Fruit fly (Drosophila melanogaster) Kc167 (cell line): ENCODE results near the gene Eig71Ej.

Source experiments
- h ChIP-seq: fragments of >200 bp; optimal IDR thresholded peaks from 3 replicates; lab custom pipeline; 2018; ENCODE audit warnings: missing external identifiers
- psq ChIP-seq: fragments of >200 bp; optimal IDR thresholded peaks from 2 replicates; lab custom pipeline; 2017; ENCODE audit warnings: missing external identifiers

DNA sequence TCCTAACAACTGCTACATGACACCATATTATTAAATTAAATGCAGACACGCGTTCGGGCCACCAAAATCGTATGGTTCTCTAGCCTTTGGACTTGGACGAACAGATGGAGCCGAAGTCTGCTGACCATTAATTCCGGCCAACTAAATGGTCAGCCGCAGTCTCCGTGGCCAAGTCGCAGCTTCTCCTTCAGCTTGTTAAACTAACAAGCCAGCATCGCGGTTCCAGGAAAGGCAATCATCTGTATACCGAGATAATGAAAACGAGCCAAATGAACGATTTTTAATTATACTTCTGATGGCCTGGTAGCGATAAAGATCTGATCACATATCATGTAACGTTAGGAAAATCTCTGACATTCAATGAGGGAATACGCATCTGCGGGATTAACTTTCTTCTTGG is 9.1 kb upstream of the Eig71Ej start:
- TF ChIP-seq h (lab: Kevin White, UChicago): no peak
- no peak for TF ChIP-seq psq
